Worm (Caenorhabditis elegans) whole organism, L3 larva: ENCODE measurements around the gene T13G4.1.

Experiments
- ceh-16 ChIP-seq: sonication (generic microtip); optimal IDR thresholded peaks from 2 replicates; lab custom pipeline; 2017; ENCODE audit warnings: missing biosample characterization, missing genetic modification characterization
- elt-2 ChIP-seq: sonication (generic microtip); optimal IDR thresholded peaks from 2 replicates; lab custom pipeline; 2016; ENCODE audit warnings: missing genetic modification reagents, mild to moderate bottlenecking, missing genetic modification characterization, missing compliant biosample characterization
- fos-1 ChIP-seq: fragments of 150-350 bp; optimal IDR thresholded peaks from 2 replicates; lab custom pipeline; 2014; ENCODE audit warnings: missing biosample characterization, missing genetic modification characterization
- nfya-1 ChIP-seq: sonication (generic microtip); optimal IDR thresholded peaks from 2 replicates; lab custom pipeline; 2017; ENCODE audit warnings: missing genetic modification characterization, mild to moderate bottlenecking, missing compliant biosample characterization, antibody characterized with exemption, moderate library complexity; ENCODE audit not compliant: insufficient read depth
- nhr-237 ChIP-seq: fragments of 150-350 bp; optimal IDR thresholded peaks from 2 replicates; lab custom pipeline; 2014; ENCODE audit warnings: missing biosample characterization, missing genetic modification characterization
- nhr-25 ChIP-seq: sonication (generic microtip); optimal IDR thresholded peaks from 2 replicates; lab custom pipeline; 2017; ENCODE audit warnings: missing biosample characterization, missing genetic modification characterization
- pha-4 ChIP-seq: fragments of 150-350 bp; optimal IDR thresholded peaks from 2 replicates; lab custom pipeline; 2014; ENCODE audit warnings: missing biosample characterization, missing genetic modification reagents, missing genetic modification characterization
- ztf-11 ChIP-seq: fragments of 150-350 bp; optimal IDR thresholded peaks from 2 replicates; lab custom pipeline; 2014; ENCODE audit warnings: missing biosample characterization, missing genetic modification characterization

DNA sequence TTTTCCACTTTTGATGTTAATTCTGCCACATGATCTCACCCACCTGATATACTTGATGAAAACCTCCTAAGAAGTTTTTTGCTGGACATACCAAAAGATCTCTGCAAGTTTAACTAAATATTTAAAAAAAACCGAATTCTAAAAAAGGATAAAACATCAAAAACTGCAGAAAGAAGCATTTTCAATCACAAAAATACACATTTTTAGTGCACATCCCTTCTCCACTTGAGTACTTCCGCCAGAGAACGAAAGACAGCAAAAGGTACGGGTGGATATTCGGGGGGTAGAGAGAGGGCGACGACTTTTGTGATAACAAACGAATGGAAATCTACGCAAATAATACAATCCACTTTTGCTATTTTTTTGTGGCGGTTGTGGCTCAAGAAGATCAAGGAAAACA is 37.7 kb downstream of the T13G4.1 start, which contains the start of gene C46H3.2:
- TF ChIP-seq fos-1 (tag; lab: Kevin White, UChicago) (no peak), ztf-11 (no peak), nhr-25 (tag; lab: Kevin White, UChicago) (no peak), ceh-16 (no peak), pha-4 (no peak), nhr-237 (tag; lab: Kevin White, UChicago) (no peak), elt-2 (tag; lab: Kevin White, UChicago) (no peak), nfya-1 (tag; lab: Kevin White, UChicago) (no peak)
